2 fruit fly cellular contexts compared by ENCODE assay signal in genomic region chrX:9975973-9976372, dm6.
TF ChIP-seq lines count a peak whose summit lies in the region.

No protein-coding gene starts in this region.

- no peak for TF ChIP-seq CTCF in whole organism, embryonic (GFP tag; optimal IDR thresholded peaks at IDR 0.05; lab: Kevin White, UChicago)

TF ChIP-seq in whole organism, embryonic, 481 proteins besides CTCF, POLR2A, EP300 and RAD21 (continues in another document):
- TF ChIP-seq CG17912 (GFP tag; optimal IDR thresholded peaks at IDR 0.05; lab: Kevin White, UChicago) (no peak), CG11723 (GFP tag; optimal IDR thresholded peaks at IDR 0.05; lab: Kevin White, UChicago) (no peak), sens (GFP tag; lab: Kevin White, UChicago) (no peak), oc (tag; optimal IDR thresholded peaks at IDR 0.05; lab: Kevin White, UChicago) (peak; percentile 43), dimm (GFP tag; IDR thresholded peaks at IDR 0.05; lab: Robert Waterston, UW) (no peak), psq (GFP tag; optimal IDR thresholded peaks at IDR 0.05; lab: Kevin White, UChicago) (no peak), HmgD (GFP tag; optimal IDR thresholded peaks at IDR 0.05; lab: Kevin White, UChicago) (no peak), HLH4C (GFP tag; IDR thresholded peaks at IDR 0.05; lab: Robert Waterston, UW; ENCODE audit: partially characterized antibody) (no peak), CG8924 (tag; optimal IDR thresholded peaks at IDR 0.05; lab: Kevin White, UChicago) (no peak), CG5245 (GFP tag; optimal IDR thresholded peaks at IDR 0.05; lab: Kevin White, UChicago) (no peak), CG17829 (tag; optimal IDR thresholded peaks at IDR 0.05; lab: Kevin White, UChicago) (no peak), lmd (GFP tag; IDR thresholded peaks at IDR 0.05; lab: Robert Waterston, UW) (no peak), cato (GFP tag; optimal IDR thresholded peaks at IDR 0.05; lab: Kevin White, UChicago; ENCODE audit: borderline replicate concordance) (no peak), Hr39 (optimal IDR thresholded peaks at IDR 0.05; lab: Kevin White, UChicago) (peak; percentile 18), Gsc (GFP tag; IDR thresholded peaks at IDR 0.05; lab: Robert Waterston, UW) (no peak), ewg (GFP tag; optimal IDR thresholded peaks at IDR 0.05; lab: Kevin White, UChicago) (no peak), ato (GFP tag; IDR thresholded peaks at IDR 0.05; lab: Robert Waterston, UW; ENCODE audit: partially characterized antibody) (no peak), wek (GFP tag; optimal IDR thresholded peaks at IDR 0.05; lab: Kevin White, UChicago) (no peak), grn (GFP tag; optimal IDR thresholded peaks at IDR 0.05; lab: Kevin White, UChicago) (peak; percentile 36), CG2120 (GFP tag; optimal IDR thresholded peaks at IDR 0.05; lab: Kevin White, UChicago) (no peak), CG7839 (tag; optimal IDR thresholded peaks at IDR 0.05; lab: Kevin White, UChicago) (no peak), amos (GFP tag; IDR thresholded peaks at IDR 0.05; lab: Robert Waterston, UW; ENCODE audit: partially characterized antibody) (no peak), Blimp-1 (GFP tag; optimal IDR thresholded peaks at IDR 0.05; lab: Kevin White, UChicago) (peak; percentile 95), CG13287 (GFP tag; IDR thresholded peaks at IDR 0.05; lab: Robert Waterston, UW; ENCODE audit: partially characterized antibody) (no peak), chinmo (GFP tag; IDR thresholded peaks at IDR 0.05; lab: Robert Waterston, UW; ENCODE audit: partially characterized antibody) (0 out of 4 replicates have a peak, but pooled peaks have one; percentile 51), nau (GFP tag; optimal IDR thresholded peaks at IDR 0.05; lab: Kevin White, UChicago) (no peak), abd-A (tag; optimal IDR thresholded peaks at IDR 0.05; lab: Kevin White, UChicago) (peak; percentile 70), CG14441 (GFP tag; IDR thresholded peaks at IDR 0.05; lab: Robert Waterston, UW) (0 out of 2 replicates have a peak, but pooled peaks have one; percentile 7), nerfin-2 (GFP tag; IDR thresholded peaks at IDR 0.05; lab: Robert Waterston, UW; ENCODE audit: partially characterized antibody) (no peak), slp2 (GFP tag; optimal IDR thresholded peaks at IDR 0.05; lab: Kevin White, UChicago) (no peak), CG1024 (GFP tag; IDR thresholded peaks at IDR 0.05; lab: Robert Waterston, UW) (no peak), crol (GFP tag; IDR thresholded peaks at IDR 0.05; lab: Robert Waterston, UW) (0 out of 2 replicates have a peak, but pooled peaks have one; percentile 21), mam (GFP tag; optimal IDR thresholded peaks at IDR 0.05; lab: Kevin White, UChicago) (no peak), dan (GFP tag; IDR thresholded peaks at IDR 0.05; lab: Robert Waterston, UW) (no peak), CG10147 (GFP tag; optimal IDR thresholded peaks at IDR 0.05; lab: Kevin White, UChicago) (no peak), CG12071 (GFP tag; optimal IDR thresholded peaks at IDR 0.05; lab: Kevin White, UChicago) (no peak), btn (GFP tag; optimal IDR thresholded peaks at IDR 0.05; lab: Kevin White, UChicago) (no peak), CG4854 (GFP tag; optimal IDR thresholded peaks at IDR 0.05; lab: Kevin White, UChicago) (no peak), MTF-1 (GFP tag; optimal IDR thresholded peaks at IDR 0.05; lab: Kevin White, UChicago; ENCODE audit: borderline replicate concordance) (no peak), bowl (GFP tag; IDR thresholded peaks at IDR 0.05; lab: Robert Waterston, UW) (no peak), NC2α (GFP tag; optimal IDR thresholded peaks at IDR 0.05; lab: Kevin White, UChicago) (no peak), CG11398 (GFP tag; optimal IDR thresholded peaks at IDR 0.05; lab: Kevin White, UChicago) (no peak), Dip2 (GFP tag; IDR thresholded peaks at IDR 0.05; lab: Robert Waterston, UW) (no peak), CG16813 (GFP tag; IDR thresholded peaks at IDR 0.05; lab: Robert Waterston, UW; ENCODE audit: partially characterized antibody) (no peak), vvl (GFP tag; IDR thresholded peaks at IDR 0.05; lab: Robert Waterston, UW) (peak; percentile 34; the same call in 1 of the 2 replicates)

TF ChIP-seq in whole organism, prepupa, 60 proteins besides CTCF, POLR2A, EP300 and RAD21:
- TF ChIP-seq Blimp-1 (GFP tag; optimal IDR thresholded peaks at IDR 0.05; lab: Kevin White, UChicago): peak; percentile 24
- no peak for TF ChIP-seq cyc (GFP tag; optimal IDR thresholded peaks at IDR 0.05; lab: Kevin White, UChicago)

Comparison
In these comparisons a context has a peak if more than half of its experiments do, and no peak if none do; other contexts are left out.
1. Of the 7 proteins assayed by ChIP-seq in both whole organism, embryonic and whole organism, prepupa: peak only in whole organism, embryonic: Hr39; only in whole organism, prepupa: none; in both: Blimp-1; in neither: 5.